Fruit fly (Drosophila melanogaster) Kc167 (cell line): ENCODE results near the gene mRpL21.

ENCODE experiments used
- Sin3A ChIP-seq: fragments of >200 bp; optimal IDR thresholded peaks from 2 replicates; lab custom pipeline; 2018; ENCODE audit warnings: missing external identifiers
- psq ChIP-seq: fragments of >200 bp; optimal IDR thresholded peaks from 2 replicates; lab custom pipeline; 2017; ENCODE audit warnings: missing external identifiers
- ttk ChIP-seq: sonication (Bioruptor generic); optimal IDR thresholded peaks from 2 replicates; lab custom pipeline; 2017; ENCODE audit warnings: missing external identifiers

- TF ChIP-seq Sin3A (lab: Kevin White, UChicago): no peak
- TF ChIP-seq ttk (lab: Kevin White, UChicago): no peak
- TF ChIP-seq psq (lab: Kevin White, UChicago): no peak
These were observed 23.9 kb downstream of the mRpL21 start for dm6 chr3L:19230801-19231547.
